Worm (Caenorhabditis elegans): ENCODE measurements around the gene cfim-2.

- no peak for TF ChIP-seq madf-10 (tag; optimal IDR thresholded peaks at IDR 0.05)
- no peak for TF ChIP-seq efl-1 (GFP tag; optimal IDR thresholded peaks at IDR 0.05)
- TF ChIP-seq F52B5.7 (tag; optimal IDR thresholded peaks at IDR 0.05) = no peak
- no peak for TF ChIP-seq ztf-25 (GFP tag; IDR thresholded peaks at IDR 0.05)
- no peak for TF ChIP-seq cebp-2 (GFP tag; IDR thresholded peaks at IDR 0.05)
- no peak for TF ChIP-seq ceh-40 (GFP tag; IDR thresholded peaks at IDR 0.05)
- no peak for TF ChIP-seq lsl-1 (GFP tag; optimal IDR thresholded peaks at IDR 0.05)
- TF ChIP-seq tlf-1 (GFP tag; optimal IDR thresholded peaks at IDR 0.05) = no peak
- no peak for TF ChIP-seq pha-4 (tag; optimal IDR thresholded peaks at IDR 0.05)
- TF ChIP-seq mes-4 (tag; optimal IDR thresholded peaks at IDR 0.05) = no peak
- TF ChIP-seq nhr-90 (tag; optimal IDR thresholded peaks at IDR 0.05) = no peak
- TF ChIP-seq snpc-1.3 (tag; optimal IDR thresholded peaks at IDR 0.05; ENCODE audit: insufficient read depth) = no peak
- TF ChIP-seq F22D6.2 (tag; optimal IDR thresholded peaks at IDR 0.05) = no peak
- TF ChIP-seq nhr-27 (tag; optimal IDR thresholded peaks at IDR 0.05) = no peak
Observed at ce11 chrIV:8916010-8916409, 10.1 kb upstream of the cfim-2 start, which contains the start of gene C27B7.9.
